Fruit fly (Drosophila melanogaster): Measurements from ENCODE around the gene CG15478.

The CG15478 gene

DNA sequence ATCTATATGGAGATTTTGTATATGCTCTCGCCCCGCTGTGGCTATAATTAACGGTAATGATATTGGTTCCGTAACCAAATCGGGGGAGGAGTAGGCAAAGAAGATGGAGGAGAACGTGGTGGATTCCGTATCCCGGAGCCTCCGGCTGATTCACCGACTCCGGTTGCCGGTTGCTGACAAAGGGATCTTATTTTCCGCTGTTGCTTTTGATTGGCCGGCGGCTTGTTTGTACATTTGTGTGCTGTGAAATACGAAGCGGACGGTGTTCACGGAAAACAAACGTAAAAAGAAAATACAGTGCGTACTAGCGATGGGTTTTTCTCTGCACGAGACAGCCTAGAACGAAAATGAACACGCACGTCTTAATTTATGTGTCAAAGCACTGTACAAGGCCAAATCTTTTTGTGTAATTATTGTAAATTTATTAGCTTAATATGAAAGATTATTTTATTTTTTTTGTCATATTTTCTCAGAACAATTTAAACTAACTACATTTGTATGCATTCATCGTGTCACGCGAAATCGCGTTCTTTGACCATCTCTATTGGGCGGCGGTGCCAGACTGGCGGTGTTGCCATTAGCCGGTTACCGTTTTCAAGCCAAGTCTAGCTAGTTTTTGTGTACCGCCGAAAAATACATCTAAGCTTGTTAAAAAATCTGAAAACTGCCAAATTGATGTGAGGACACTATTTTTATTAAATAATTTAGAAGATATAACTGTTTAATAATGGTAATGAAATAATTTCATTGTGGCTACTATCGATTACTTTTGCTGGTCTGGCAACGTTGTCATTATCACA, 16.6 kb upstream of the CG15478 start, which contains the start of the genes Pdp and Rab39 (continued):
- TF ChIP-seq nerfin-1 (tag; optimal IDR thresholded peaks at IDR 0.05) = peak; percentile 55
- peak; percentile 78 for TF ChIP-seq CG15514 (GFP tag; optimal IDR thresholded peaks at IDR 0.05)
- peak; percentile 85 for TF ChIP-seq CG10543 (GFP tag; optimal IDR thresholded peaks at IDR 0.05)
- TF ChIP-seq CG17361 (GFP tag; IDR thresholded peaks at IDR 0.05) = peak; percentile 75
- peak; percentile 28 for TF ChIP-seq Hmx (GFP tag; optimal IDR thresholded peaks at IDR 0.05)
- TF ChIP-seq CG1792 (GFP tag; optimal IDR thresholded peaks at IDR 0.05) = peak; percentile 8
- TF ChIP-seq CG43689 (GFP tag; IDR thresholded peaks at IDR 0.05) = no peak
- TF ChIP-seq btn (GFP tag; optimal IDR thresholded peaks at IDR 0.05) = no peak
- no peak for TF ChIP-seq chm (GFP tag; IDR thresholded peaks at IDR 0.05)
- TF ChIP-seq Atf6 (GFP tag; IDR thresholded peaks at IDR 0.05) = peak; percentile 85
- TF ChIP-seq da (GFP tag; optimal IDR thresholded peaks at IDR 0.05) = peak; percentile 8
- peak; percentile 86 for TF ChIP-seq Sry-δ (GFP tag; optimal IDR thresholded peaks at IDR 0.05)
- TF ChIP-seq Scr (GFP tag; IDR thresholded peaks at IDR 0.05; ENCODE audit: partially characterized antibody) = peak; percentile 96
- peak; percentile 15 for TF ChIP-seq Mes4 (GFP tag; optimal IDR thresholded peaks at IDR 0.05)
- TF ChIP-seq ase (GFP tag; IDR thresholded peaks at IDR 0.05) = peak; percentile 61
- peak; percentile 87 for TF ChIP-seq CG14014 (GFP tag; IDR thresholded peaks at IDR 0.05)
- TF ChIP-seq tup (GFP tag; optimal IDR thresholded peaks at IDR 0.05) = peak; percentile 34
- TF ChIP-seq CG32532 (GFP tag; IDR thresholded peaks at IDR 0.05) = peak; percentile 84
- TF ChIP-seq sens (GFP tag) = peak; percentile 91
- TF ChIP-seq stc (GFP tag; IDR thresholded peaks at IDR 0.05) = 0 out of 2 replicates have a peak, but pooled peaks have one; percentile 50
- TF ChIP-seq CG3065 (GFP tag; optimal IDR thresholded peaks at IDR 0.05) = peak; percentile 54
- TF ChIP-seq NC2β (GFP tag; optimal IDR thresholded peaks at IDR 0.05) = peak; percentile 59
- peak; percentile 85 for TF ChIP-seq sob (GFP tag; IDR thresholded peaks at IDR 0.05)
- TF ChIP-seq cato (GFP tag; optimal IDR thresholded peaks at IDR 0.05; ENCODE audit: borderline replicate concordance) = peak; percentile 53
- TF ChIP-seq Sox102F (GFP tag; optimal IDR thresholded peaks at IDR 0.05) = peak; percentile 68
- TF ChIP-seq disco-r (GFP tag; optimal IDR thresholded peaks at IDR 0.05) = no peak
- peak; percentile 42; the same call in 1 of the 2 replicates for TF ChIP-seq CG17328 (GFP tag; IDR thresholded peaks at IDR 0.05)
- TF ChIP-seq CG11093 (GFP tag; IDR thresholded peaks at IDR 0.05) = peak; percentile 75; the same call in 2 of the 3 replicates
- peak; percentile 72 for TF ChIP-seq ewg (GFP tag; optimal IDR thresholded peaks at IDR 0.05)
- peak; percentile 19; the same call in 1 of the 2 replicates for TF ChIP-seq Poxn (GFP tag; IDR thresholded peaks at IDR 0.05)
- TF ChIP-seq CHES-1-like (GFP tag; optimal IDR thresholded peaks at IDR 0.05) = peak; percentile 42
- TF ChIP-seq CG5953 (GFP tag; IDR thresholded peaks at IDR 0.05) = peak; percentile 38; the same call in 1 of the 2 replicates
- peak; percentile 26; the same call in 1 of the 3 replicates for TF ChIP-seq CG2199 (GFP tag; IDR thresholded peaks at IDR 0.05)
- peak; percentile 30 for TF ChIP-seq CG7928 (GFP tag; optimal IDR thresholded peaks at IDR 0.05)
- peak; percentile 51 for TF ChIP-seq CG7786 (GFP tag; optimal IDR thresholded peaks at IDR 0.05)
- TF ChIP-seq CG7839 (tag; optimal IDR thresholded peaks at IDR 0.05) = peak; percentile 74
- 0 out of 2 replicates have a peak, but pooled peaks have one; percentile 41 for TF ChIP-seq CG17612 (GFP tag; IDR thresholded peaks at IDR 0.05)
- peak; percentile 7; the same call in 1 of the 2 replicates for TF ChIP-seq gsb (GFP tag; IDR thresholded peaks at IDR 0.05)
- TF ChIP-seq Bgb (GFP tag; IDR thresholded peaks at IDR 0.05; ENCODE audit: partially characterized antibody) = peak; percentile 89
- TF ChIP-seq klu (GFP tag; IDR thresholded peaks at IDR 0.05) = peak; percentile 84
- no peak for TF ChIP-seq CG14965 (GFP tag; optimal IDR thresholded peaks at IDR 0.05; ENCODE audit: borderline replicate concordance)
- TF ChIP-seq Aef1 (GFP tag; IDR thresholded peaks at IDR 0.05) = peak; percentile 81
- peak; percentile 66 for TF ChIP-seq CG3281 (GFP tag; optimal IDR thresholded peaks at IDR 0.05)
- TF ChIP-seq CG13424 (tag; optimal IDR thresholded peaks at IDR 0.05) = peak; percentile 86
- no peak for TF ChIP-seq Lpt (GFP tag; optimal IDR thresholded peaks at IDR 0.05)
- peak; percentile 68 for TF ChIP-seq MBD-R2 (GFP tag; IDR thresholded peaks at IDR 0.05)
- peak; percentile 94 for TF ChIP-seq vnd (GFP tag; IDR thresholded peaks at IDR 0.05; ENCODE audit: partially characterized antibody)
- peak; percentile 79 for TF ChIP-seq CG12391 (tag; optimal IDR thresholded peaks at IDR 0.05)
- TF ChIP-seq CG18619 (GFP tag; optimal IDR thresholded peaks at IDR 0.05) = peak; percentile 68

Measured in whole organism, embryonic.